Fruit fly (Drosophila melanogaster) S2 (cell line): ENCODE measurements around the gene MFS18.

Experiments
- CG8478 ChIP-seq: fragments of >200 bp; optimal IDR thresholded peaks from 2 replicates; lab custom pipeline; 2018
- CTCF ChIP-seq, 2 experiments: fragments of >200 bp; optimal IDR thresholded peaks; 2 replicates each; lab custom pipeline; 2018

DNA sequence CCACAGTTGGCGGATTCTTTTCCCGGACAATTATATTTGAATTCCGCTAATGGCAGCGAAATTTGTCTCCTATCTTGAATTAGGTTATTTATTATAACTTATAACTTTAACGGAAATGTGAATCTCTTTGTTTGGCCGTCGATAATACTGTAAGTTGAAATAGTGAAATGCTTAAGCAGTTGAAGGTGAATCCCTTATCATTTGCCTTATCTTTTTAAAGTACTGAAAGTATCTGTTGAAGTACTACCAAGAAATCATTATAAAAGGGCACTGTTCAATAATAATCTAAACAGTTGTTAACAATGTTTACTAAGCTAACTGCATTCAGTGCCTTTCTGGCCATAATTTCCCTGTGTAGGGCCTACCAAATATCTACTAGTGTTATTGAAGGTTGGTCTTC lies 37.6 kb downstream of the MFS18 start, which contains the start of gene CG43055:
- TF ChIP-seq CTCF (optimal IDR thresholded peaks at IDR 0.05; lab: Kevin White, UChicago) (no peak), CG8478 (lab: Kevin White, UChicago) (no peak)
